Worm (Caenorhabditis elegans): ENCODE data around the gene srh-136.
"Not testable (repeated sequence)": the region's sequence is repeated elsewhere in the genome, so short reads cannot be mapped to it uniquely, and the experiment has no call there.

srh-136 gene

DNA sequence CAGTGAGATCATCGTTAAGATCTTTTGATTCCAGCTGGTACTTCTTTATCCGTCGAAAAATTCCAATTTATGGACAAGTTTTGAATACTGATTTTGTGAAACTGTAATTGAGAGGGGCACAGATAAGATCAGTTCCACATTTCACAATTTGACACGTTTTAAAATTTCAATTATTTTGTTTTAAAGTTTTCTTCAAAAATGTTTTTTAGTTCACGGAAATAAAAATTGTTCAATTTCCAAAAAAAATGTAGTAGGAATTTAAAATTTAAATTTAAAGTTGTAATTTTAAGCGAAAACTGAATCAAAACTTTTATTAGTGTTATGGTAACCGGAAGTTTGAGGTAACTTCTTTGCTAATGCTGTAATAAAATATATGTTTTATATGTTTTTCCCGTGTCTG lies 20.2 kb upstream of the srh-136 start, which contains the start of gene F36D3.4:
F36D3.4 (minus strand) TSS at position 101 of the 400 bp plus-strand sequence.
- TF ChIP-seq ref-1 (GFP tag; conservative IDR thresholded peaks at IDR 0.05), result no peak

DNA sequence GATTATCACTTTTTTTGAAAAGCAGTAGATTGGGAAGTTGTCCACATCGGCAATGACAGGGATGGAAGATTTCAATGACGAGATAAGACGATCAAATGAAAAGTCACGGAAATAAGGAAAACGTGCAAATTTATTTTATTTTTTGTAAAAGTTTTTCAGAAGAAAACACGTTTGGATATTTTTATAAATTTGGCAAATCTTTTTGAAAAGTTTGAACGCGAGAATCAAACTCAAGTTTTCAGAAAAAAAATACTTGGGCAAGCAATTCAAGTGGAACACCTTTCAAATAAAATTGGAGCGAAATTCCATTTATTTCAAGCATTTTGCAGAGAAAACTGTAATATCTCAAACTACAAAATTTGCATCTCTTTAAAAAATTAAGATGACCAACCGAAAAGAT lies 17.7 kb upstream of the srh-136 start, which contains the start of gene F36D3.5:
F36D3.5 (minus strand) TSS at position 101 of the 400 bp plus-strand sequence.
- TF ChIP-seq ztf-23 (GFP tag; IDR thresholded peaks at IDR 0.05); cog-1 (tag; optimal IDR thresholded peaks at IDR 0.05); ref-1 (GFP tag; conservative IDR thresholded peaks at IDR 0.05): not testable (repeated sequence)

ce11 chrV:16508667-16509066 lies 11.3 kb upstream of the srh-136 start, which contains the start of gene srr-3:
Gene srr-3, minus strand, starts transcription at chrV:16508767.
- TF ChIP-seq ref-1 (GFP tag; conservative IDR thresholded peaks at IDR 0.05) (no peak), ztf-29 (GFP tag; IDR thresholded peaks at IDR 0.05) (no peak), med-1 (GFP tag; optimal IDR thresholded peaks at IDR 0.05; ENCODE audit: insufficient read depth) (no peak), klf-2 (GFP tag; conservative IDR thresholded peaks at IDR 0.05) (no peak), T22C8.4 (GFP tag; IDR thresholded peaks at IDR 0.05) (no peak), flt-1 (GFP tag; IDR thresholded peaks at IDR 0.05) (no peak), tab-1 (GFP tag; IDR thresholded peaks at IDR 0.05) (no peak), cog-1 (tag; optimal IDR thresholded peaks at IDR 0.05) (no peak), ztf-23 (GFP tag; IDR thresholded peaks at IDR 0.05) (no peak)

DNA sequence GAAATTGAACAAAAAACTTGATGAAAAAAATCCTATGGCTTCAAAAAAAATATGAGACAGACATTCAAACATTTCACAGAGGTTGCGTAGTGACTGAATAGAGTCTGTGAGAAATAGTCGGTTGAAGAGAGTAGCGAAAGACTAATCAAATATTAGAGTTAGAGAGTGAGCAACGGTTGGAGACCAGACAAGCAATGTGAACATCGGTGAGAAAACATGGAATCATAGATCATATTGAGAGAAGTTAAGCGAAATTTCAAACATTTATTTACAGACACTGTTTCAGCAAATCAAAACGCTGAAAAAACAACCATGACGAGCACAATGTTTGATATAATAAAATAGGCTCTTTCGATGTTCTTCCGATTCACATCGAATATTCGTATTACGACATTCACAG lies 9.3 kb upstream of the srh-136 start:
- TF ChIP-seq flt-1 (GFP tag; IDR thresholded peaks at IDR 0.05) (no peak), ref-1 (GFP tag; conservative IDR thresholded peaks at IDR 0.05) (no peak), klf-2 (GFP tag; conservative IDR thresholded peaks at IDR 0.05) (no peak), ztf-29 (GFP tag; IDR thresholded peaks at IDR 0.05) (no peak), cog-1 (tag; optimal IDR thresholded peaks at IDR 0.05) (no peak)

DNA sequence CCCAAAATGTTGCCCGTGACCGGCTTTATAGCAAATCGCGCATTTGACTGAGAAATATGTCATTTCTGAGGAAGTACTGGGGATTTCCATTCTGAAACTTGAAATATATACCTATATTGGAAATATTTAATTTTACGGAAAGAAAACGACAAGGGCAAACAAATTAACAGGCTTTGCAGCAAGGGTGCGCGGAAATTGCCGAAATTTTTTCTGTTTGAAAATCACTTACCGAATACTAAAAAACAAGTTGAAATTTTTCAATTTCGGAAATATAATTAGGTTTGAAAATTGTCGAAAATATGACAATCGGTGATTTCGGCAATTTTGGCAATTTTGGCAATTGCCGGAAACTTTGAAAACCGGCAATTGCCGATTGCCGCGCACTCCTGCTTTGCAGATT lies 8.4 kb upstream of the srh-136 start, which contains the start of gene nhr-54:
nhr-54 (minus strand) TSS at position 101 of the 400 bp plus-strand sequence.
- TF ChIP-seq ref-1 (GFP tag; conservative IDR thresholded peaks at IDR 0.05) (no peak), tab-1 (GFP tag; IDR thresholded peaks at IDR 0.05) (no peak), ztf-29 (GFP tag; IDR thresholded peaks at IDR 0.05) (no peak), flt-1 (GFP tag; IDR thresholded peaks at IDR 0.05) (no peak), T22C8.4 (GFP tag; IDR thresholded peaks at IDR 0.05) (no peak), med-1 (GFP tag; optimal IDR thresholded peaks at IDR 0.05; ENCODE audit: insufficient read depth) (no peak), ztf-23 (GFP tag; IDR thresholded peaks at IDR 0.05) (no peak), klf-2 (GFP tag; conservative IDR thresholded peaks at IDR 0.05) (no peak), cog-1 (tag; optimal IDR thresholded peaks at IDR 0.05) (no peak)

- TF ChIP-seq klf-2 (GFP tag; conservative IDR thresholded peaks at IDR 0.05) (no peak), T22C8.4 (GFP tag; IDR thresholded peaks at IDR 0.05) (no peak), ztf-29 (GFP tag; IDR thresholded peaks at IDR 0.05) (no peak), cog-1 (tag; optimal IDR thresholded peaks at IDR 0.05) (no peak), flt-1 (GFP tag; IDR thresholded peaks at IDR 0.05) (no peak), tab-1 (GFP tag; IDR thresholded peaks at IDR 0.05) (no peak), ztf-23 (GFP tag; IDR thresholded peaks at IDR 0.05) (no peak), ref-1 (GFP tag; conservative IDR thresholded peaks at IDR 0.05) (no peak), med-1 (GFP tag; optimal IDR thresholded peaks at IDR 0.05; ENCODE audit: insufficient read depth) (no peak)
Measured at ce11 chrV:16503164-16503563, 5.8 kb upstream of the srh-136 start, which contains the start of gene F36D3.14. Gene F36D3.14, minus strand, starts transcription at chrV:16503264.

ce11 chrV:16499006-16499405 lies 1.6 kb upstream of the srh-136 start, which contains the start of gene F36D3.1:
Gene F36D3.1, plus strand, starts transcription at chrV:16499352.
- TF ChIP-seq cog-1 (tag; optimal IDR thresholded peaks at IDR 0.05) (no peak), klf-2 (GFP tag; conservative IDR thresholded peaks at IDR 0.05) (no peak), med-1 (GFP tag; optimal IDR thresholded peaks at IDR 0.05; ENCODE audit: insufficient read depth) (no peak), ref-1 (GFP tag; conservative IDR thresholded peaks at IDR 0.05) (no peak), T22C8.4 (GFP tag; IDR thresholded peaks at IDR 0.05) (no peak), tab-1 (GFP tag; IDR thresholded peaks at IDR 0.05) (no peak), flt-1 (GFP tag; IDR thresholded peaks at IDR 0.05) (no peak), ztf-23 (GFP tag; IDR thresholded peaks at IDR 0.05) (no peak), ztf-29 (GFP tag; IDR thresholded peaks at IDR 0.05) (no peak)

ce11 chrV:16494359-16494758 lies 3.0 kb downstream of the srh-136 start, which contains the start of gene comt-2:
Gene comt-2, minus strand, starts transcription at chrV:16494489.
- TF ChIP-seq cog-1 (tag; optimal IDR thresholded peaks at IDR 0.05) (no peak), med-1 (GFP tag; optimal IDR thresholded peaks at IDR 0.05; ENCODE audit: insufficient read depth) (no peak), tab-1 (GFP tag; IDR thresholded peaks at IDR 0.05) (no peak), flt-1 (GFP tag; IDR thresholded peaks at IDR 0.05) (no peak), ztf-29 (GFP tag; IDR thresholded peaks at IDR 0.05) (no peak), klf-2 (GFP tag; conservative IDR thresholded peaks at IDR 0.05) (no peak), ztf-23 (GFP tag; IDR thresholded peaks at IDR 0.05) (no peak), ref-1 (GFP tag; conservative IDR thresholded peaks at IDR 0.05) (no peak), T22C8.4 (GFP tag; IDR thresholded peaks at IDR 0.05) (no peak)

DNA sequence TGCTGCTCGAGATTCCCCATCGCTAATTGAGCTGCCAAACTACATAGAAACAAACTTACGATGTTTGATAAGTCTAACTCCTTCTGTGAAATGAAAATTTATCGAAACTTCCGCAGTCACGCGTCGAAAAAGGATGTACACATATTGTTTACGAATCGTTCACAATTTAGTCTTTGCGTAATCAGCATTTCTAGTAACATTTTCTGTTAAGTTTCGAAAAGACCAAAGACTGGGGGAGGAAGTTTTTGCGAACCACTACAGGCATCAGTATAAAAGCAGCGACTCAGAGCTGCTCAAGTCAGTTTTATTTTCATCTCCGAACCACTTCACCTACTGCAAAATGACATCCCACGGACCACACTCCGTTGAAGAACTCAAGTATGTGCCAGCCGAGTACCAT lies 9.2 kb downstream of the srh-136 start, which contains the start of gene sqst-4:
sqst-4 (plus strand) TSS at position 301 of the 400 bp plus-strand sequence.
- TF ChIP-seq ztf-29 (GFP tag; IDR thresholded peaks at IDR 0.05) (no peak), cog-1 (tag; optimal IDR thresholded peaks at IDR 0.05) (no peak), klf-2 (GFP tag; conservative IDR thresholded peaks at IDR 0.05) (no peak), flt-1 (GFP tag; IDR thresholded peaks at IDR 0.05) (no peak), med-1 (GFP tag; optimal IDR thresholded peaks at IDR 0.05; ENCODE audit: insufficient read depth) (no peak), T22C8.4 (GFP tag; IDR thresholded peaks at IDR 0.05) (no peak), ref-1 (GFP tag; conservative IDR thresholded peaks at IDR 0.05) (no peak)

- TF ChIP-seq med-1 (GFP tag; optimal IDR thresholded peaks at IDR 0.05; ENCODE audit: insufficient read depth) (no peak), T22C8.4 (GFP tag; IDR thresholded peaks at IDR 0.05) (no peak), ztf-23 (GFP tag; IDR thresholded peaks at IDR 0.05) (no peak), cog-1 (tag; optimal IDR thresholded peaks at IDR 0.05) (no peak), ref-1 (GFP tag; conservative IDR thresholded peaks at IDR 0.05) (no peak), tab-1 (GFP tag; IDR thresholded peaks at IDR 0.05) (no peak), klf-2 (GFP tag; conservative IDR thresholded peaks at IDR 0.05) (no peak), flt-1 (GFP tag; IDR thresholded peaks at IDR 0.05) (no peak), ztf-29 (GFP tag; IDR thresholded peaks at IDR 0.05) (no peak)
Measured at ce11 chrV:16487474-16487873, 9.9 kb downstream of the srh-136 start, which contains the start of gene Y32B12A.5. Gene Y32B12A.5, minus strand, starts transcription at chrV:16487574.
